Worm (Caenorhabditis elegans) whole organism, L1 larva: Measurements from ENCODE around the gene F49E12.12.

Experiments used
- C04F5.9 ChIP-seq: sonication (generic microtip); optimal IDR thresholded peaks from 2 replicates; lab custom pipeline; 2016; ENCODE audit warnings: missing genetic modification characterization, missing compliant biosample characterization
- C34B4.2 ChIP-seq: sonication (generic microtip); optimal IDR thresholded peaks from 2 replicates; lab custom pipeline; 2017; ENCODE audit warnings: mild to moderate bottlenecking, missing genetic modification characterization, missing compliant biosample characterization
- F16B12.6 ChIP-seq: fragments of 150-350 bp; optimal IDR thresholded peaks from 2 replicates; lab custom pipeline; 2014; ENCODE audit warnings: missing biosample characterization, missing genetic modification characterization
- aha-1 ChIP-seq: fragments of 150-350 bp; optimal IDR thresholded peaks from 2 replicates; lab custom pipeline; 2014; ENCODE audit warnings: missing biosample characterization, missing genetic modification characterization
- ama-1 ChIP-seq: fragments of 150-350 bp; optimal IDR thresholded peaks from 2 replicates; lab custom pipeline; 2014
- blmp-1 ChIP-seq: fragments of 150-350 bp; optimal IDR thresholded peaks from 2 replicates; lab custom pipeline; 2014; ENCODE audit warnings: missing biosample characterization, missing genetic modification characterization
- ceh-90 ChIP-seq: sonication (generic microtip); optimal IDR thresholded peaks from 2 replicates; lab custom pipeline; 2016; ENCODE audit warnings: missing genetic modification characterization, missing compliant biosample characterization
- ces-1 ChIP-seq: fragments of 150-350 bp; optimal IDR thresholded peaks from 2 replicates; lab custom pipeline; 2014; ENCODE audit warnings: missing biosample characterization, missing genetic modification reagents, missing genetic modification characterization
- dpl-1 ChIP-seq, 3 experiments: fragments of 150-350 bp in 2 of 3; sonication (generic microtip) in 1 of 3; optimal IDR thresholded peaks; 2 replicates each; lab custom pipeline; 2014 to 2017; ENCODE audit warnings: missing biosample characterization in 3 of 3, missing genetic modification characterization in 3 of 3, missing genetic modification reagents in 3 of 3
- efl-1 ChIP-seq, 4 experiments: fragments of 150-350 bp; optimal IDR thresholded peaks in 3 of 4; peaks in 1 of 4; 1 replicate in 1 of 4; 2 replicates in 3 of 4; lab custom pipeline; 2014; ENCODE audit warnings: missing biosample characterization in 2 of 4, missing genetic modification characterization in 2 of 4, missing genetic modification reagents in 2 of 4
- efl-3 ChIP-seq: fragments of 200-800 bp; sonication (Bioruptor generic); optimal IDR thresholded peaks from 2 replicates; lab custom pipeline; 2018; ENCODE audit warnings: mild to moderate bottlenecking, missing genetic modification characterization, missing compliant biosample characterization
- egl-27 ChIP-seq, 2 experiments: fragments of 150-350 bp in 1 of 2; sonication (generic microtip); optimal IDR thresholded peaks; 3 replicates each; lab custom pipeline; 2017 to 2018; ENCODE audit warnings: missing biosample characterization in 2 of 2, missing genetic modification characterization in 2 of 2, missing genetic modification reagents in 2 of 2
- elt-3 ChIP-seq, 6 experiments: fragments of 150-350 bp in 1 of 6; sonication (generic microtip); optimal IDR thresholded peaks; 2 replicates each; lab custom pipeline; 2017 to 2018; ENCODE audit warnings: missing biosample characterization in 6 of 6, missing genetic modification characterization in 6 of 6, inconsistent platforms in 1 of 6
- fkh-10 ChIP-seq: sonication (generic microtip); optimal IDR thresholded peaks from 2 replicates; lab custom pipeline; 2017; ENCODE audit warnings: missing biosample characterization, missing genetic modification reagents, missing genetic modification characterization
- fkh-4 ChIP-seq: sonication (generic microtip); optimal IDR thresholded peaks from 2 replicates; lab custom pipeline; 2016; ENCODE audit warnings: missing compliant biosample characterization, missing genetic modification characterization, borderline replicate concordance
- hlh-17 ChIP-seq: fragments of 200-800 bp; sonication (Bioruptor generic); optimal IDR thresholded peaks from 2 replicates; lab custom pipeline; 2018; ENCODE audit warnings: missing genetic modification characterization, mild to moderate bottlenecking, missing compliant biosample characterization, moderate library complexity, borderline replicate concordance
- hpl-2 ChIP-seq: fragments of 150-350 bp; optimal IDR thresholded peaks from 2 replicates; lab custom pipeline; 2014; ENCODE audit warnings: missing biosample characterization, missing genetic modification reagents, missing genetic modification characterization
- irx-1 ChIP-seq: sonication (generic microtip); optimal IDR thresholded peaks from 2 replicates; lab custom pipeline; 2016; ENCODE audit warnings: missing genetic modification characterization, missing compliant biosample characterization
- isw-1 ChIP-seq: fragments of 200-800 bp; sonication (Bioruptor generic); IDR thresholded peaks from 2 replicates; pipeline ENCODE4 v1.3.6; 2022; ENCODE audit warnings: missing genetic modification characterization, missing compliant biosample characterization
- lin-13 ChIP-seq: fragments of 150-350 bp; optimal IDR thresholded peaks from 2 replicates; lab custom pipeline; 2014; ENCODE audit warnings: missing biosample characterization, missing genetic modification reagents, missing genetic modification characterization
- lin-14 ChIP-seq: fragments of 200-800 bp; sonication (Bioruptor generic); optimal IDR thresholded peaks from 2 replicates; lab custom pipeline; 2018; ENCODE audit warnings: mild to moderate bottlenecking, missing genetic modification characterization, moderate library complexity, missing compliant biosample characterization
- lir-3 ChIP-seq: sonication (generic microtip); optimal IDR thresholded peaks from 2 replicates; lab custom pipeline; 2016; ENCODE audit warnings: mild to moderate bottlenecking, missing genetic modification characterization, moderate library complexity, missing compliant biosample characterization; ENCODE audit not compliant: poor library complexity
- mdl-1 ChIP-seq, 2 experiments: fragments of 150-350 bp; optimal IDR thresholded peaks; 2 replicates each; lab custom pipeline; 2014 to 2017; ENCODE audit warnings: missing biosample characterization in 2 of 2, missing genetic modification characterization in 2 of 2, inconsistent platforms in 1 of 2
- mef-2 ChIP-seq: fragments of 150-350 bp; optimal IDR thresholded peaks from 2 replicates; lab custom pipeline; 2014; ENCODE audit warnings: missing biosample characterization, missing genetic modification characterization
- mep-1 ChIP-seq: fragments of 150-350 bp; optimal IDR thresholded peaks from 2 replicates; lab custom pipeline; 2014; ENCODE audit warnings: missing biosample characterization, missing genetic modification characterization
- nhr-12 ChIP-seq: sonication (generic microtip); optimal IDR thresholded peaks from 2 replicates; lab custom pipeline; 2017; ENCODE audit warnings: missing biosample characterization, missing genetic modification characterization
- nhr-19 ChIP-seq: fragments of 200-800 bp; sonication (Bioruptor generic); conservative IDR thresholded peaks from 2 replicates; pipeline ENCODE4 v1.3.6; 2022; ENCODE audit warnings: missing genetic modification characterization, missing compliant biosample characterization
- nhr-76 ChIP-seq: sonication (generic microtip); optimal IDR thresholded peaks from 2 replicates; lab custom pipeline; 2017; ENCODE audit warnings: missing biosample characterization, missing genetic modification characterization
- nhr-77 ChIP-seq: fragments of 150-350 bp; optimal IDR thresholded peaks from 2 replicates; lab custom pipeline; 2014; ENCODE audit warnings: missing biosample characterization, missing genetic modification characterization
- pag-3 ChIP-seq: sonication (generic microtip); optimal IDR thresholded peaks from 2 replicates; lab custom pipeline; 2017; ENCODE audit warnings: missing genetic modification characterization, mild to moderate bottlenecking, missing compliant biosample characterization, antibody characterized with exemption, borderline replicate concordance; ENCODE audit not compliant: insufficient read depth
- pax-3 ChIP-seq: fragments of 200-800 bp; sonication (Bioruptor generic); optimal IDR thresholded peaks from 2 replicates; lab custom pipeline; 2018; ENCODE audit warnings: mild to moderate bottlenecking, missing genetic modification characterization, moderate library complexity, missing compliant biosample characterization
- pqm-1 ChIP-seq: sonication (generic microtip); optimal IDR thresholded peaks from 3 replicates; lab custom pipeline; 2017; ENCODE audit warnings: missing biosample characterization, missing genetic modification characterization
- snpc-4 ChIP-seq: fragments of 150-350 bp; optimal IDR thresholded peaks from 2 replicates; lab custom pipeline; 2014; ENCODE audit warnings: missing biosample characterization, missing genetic modification characterization
- sptf-1 ChIP-seq: fragments of 150-350 bp; optimal IDR thresholded peaks from 2 replicates; lab custom pipeline; 2014; ENCODE audit warnings: missing biosample characterization, missing genetic modification characterization
- sup-37 ChIP-seq: fragments of 200-800 bp; sonication (Bioruptor generic); optimal IDR thresholded peaks from 2 replicates; lab custom pipeline; 2018; ENCODE audit warnings: mild to moderate bottlenecking, missing genetic modification characterization, missing compliant biosample characterization
- tlp-1 ChIP-seq: fragments of 150-350 bp; optimal IDR thresholded peaks from 2 replicates; lab custom pipeline; 2014; ENCODE audit warnings: missing biosample characterization, missing genetic modification characterization
- unc-30 ChIP-seq: sonication (generic microtip); optimal IDR thresholded peaks from 2 replicates; lab custom pipeline; 2017; ENCODE audit warnings: missing biosample characterization, missing genetic modification characterization
- unc-98 ChIP-seq: fragments of 200-800 bp; sonication (Bioruptor generic); IDR thresholded peaks from 2 replicates; pipeline ENCODE4 v1.3.6; 2022; ENCODE audit warnings: missing genetic modification characterization, missing compliant biosample characterization
- xbp-1 ChIP-seq: sonication (generic microtip); optimal IDR thresholded peaks from 2 replicates; lab custom pipeline; 2016; ENCODE audit warnings: missing genetic modification characterization, missing compliant biosample characterization
- ztf-11 ChIP-seq, 2 experiments: sonication (generic microtip); optimal IDR thresholded peaks; 2 replicates each; lab custom pipeline; 2016 to 2017; ENCODE audit warnings: missing genetic modification characterization in 2 of 2, missing biosample characterization in 1 of 2, missing compliant biosample characterization in 1 of 2

Gene F49E12.12

ce11 chrII:8346384-8346783 lies 34.9 kb upstream of the F49E12.12 start, which contains the start of gene eff-1:
Gene eff-1, plus strand, starts transcription at chrII:8346684.
- TF ChIP-seq efl-1 (optimal IDR thresholded peaks at IDR 0.05; lab: Kevin White, UChicago) (no peak), efl-1 (GFP tag; optimal IDR thresholded peaks at IDR 0.05 in 1 of 2; lab: Kevin White, UChicago) (peak in 1 of 2 experiments; percentile 50), unc-30 (tag; lab: Kevin White, UChicago) (no peak), ama-1 (lab: Kevin White, UChicago) (no peak), isw-1 (GFP tag; lab: Robert Waterston, UW) (no peak)
- TF ChIP-seq, all 84 proteins: peak for 1

ce11 chrII:8353288-8353687 lies 28.0 kb upstream of the F49E12.12 start:
- no peak for TF ChIP-seq blmp-1
- peak; percentile 32 for TF ChIP-seq lin-14

ce11 chrII:8354233-8354750 lies 27.0 kb upstream of the F49E12.12 start, which contains the start of gene C26D10.6:
Gene C26D10.6, minus strand, starts transcription at chrII:8354700.
- TF ChIP-seq irx-1 (tag; lab: Kevin White, UChicago): no peak
- TF ChIP-seq lin-14: peak; percentile 32
- TF ChIP-seq efl-1 (optimal IDR thresholded peaks at IDR 0.05; lab: Kevin White, UChicago): no peak
- TF ChIP-seq efl-1 (GFP tag; optimal IDR thresholded peaks at IDR 0.05 in 1 of 2; lab: Kevin White, UChicago): peak in 1 of 2 experiments; percentile 48
- peak; percentile 11 for TF ChIP-seq fkh-10 (GFP tag; lab: Kevin White, UChicago)
- no peak for TF ChIP-seq ztf-11 (tag; optimal IDR thresholded peaks at IDR 0.05; lab: Kevin White, UChicago)
- no peak for TF ChIP-seq lir-3

ce11 chrII:8358466-8358865 lies 22.8 kb upstream of the F49E12.12 start:
- TF ChIP-seq nhr-19 (GFP tag; lab: Robert Waterston, UW) (no peak), hpl-2 (GFP tag; lab: Kevin White, UChicago) (no peak), C34B4.2 (tag; lab: Kevin White, UChicago) (no peak)
- TF ChIP-seq, all 84 proteins: peak for 0

- TF ChIP-seq efl-3 (GFP tag; lab: Kevin White, UChicago) (no peak), lin-14 (peak; percentile 31), pag-3 (tag; lab: Kevin White, UChicago) (no peak)
These were observed 21.9 kb upstream of the F49E12.12 start, which contains the start of gene col-77 for ce11 chrII:8359350-8359749. Gene col-77, minus strand, starts transcription at chrII:8359381.

- no peak for TF ChIP-seq ztf-11 (tag; optimal IDR thresholded peaks at IDR 0.05; lab: Kevin White, UChicago)
- TF ChIP-seq mdl-1 (tag; optimal IDR thresholded peaks at IDR 0.05; lab: Kevin White, UChicago): no peak
- TF ChIP-seq unc-30 (tag; lab: Kevin White, UChicago): no peak
- TF ChIP-seq elt-3 (tag; optimal IDR thresholded peaks at IDR 0.05; lab: Kevin White, UChicago): no peak
- TF ChIP-seq C04F5.9: no peak
- TF ChIP-seq pax-3 (tag; lab: Kevin White, UChicago): no peak
- TF ChIP-seq hlh-17 (GFP tag; lab: Kevin White, UChicago): no peak
- no peak for TF ChIP-seq sptf-1 (tag; lab: Kevin White, UChicago)
- no peak for TF ChIP-seq sup-37
- TF ChIP-seq nhr-76 (tag; lab: Kevin White, UChicago): no peak
- no peak for TF ChIP-seq aha-1
These were observed 20.8 kb upstream of the F49E12.12 start, which contains the start of gene M195.2 for ce11 chrII:8360453-8360852. Gene M195.2, plus strand, starts transcription at chrII:8360753.

ce11 chrII:8369059-8369458 lies 12.2 kb upstream of the F49E12.12 start, which contains the start of gene amt-3:
Gene amt-3, minus strand, starts transcription at chrII:8369159.
- no peak for TF ChIP-seq snpc-4 (tag; lab: Kevin White, UChicago)
- no peak for TF ChIP-seq lir-3
- TF ChIP-seq pqm-1 (tag; lab: Kevin White, UChicago): no peak
- TF ChIP-seq mep-1: no peak
- no peak for TF ChIP-seq mef-2 (tag; lab: Kevin White, UChicago)
- no peak for TF ChIP-seq xbp-1 (tag; lab: Kevin White, UChicago)
- no peak for TF ChIP-seq unc-98
- no peak for TF ChIP-seq lin-13 (GFP tag; lab: Kevin White, UChicago)
- no peak for TF ChIP-seq ceh-90 (tag; lab: Kevin White, UChicago)
- no peak for TF ChIP-seq F16B12.6
- no peak for TF ChIP-seq sup-37
- TF ChIP-seq nhr-77 (tag; lab: Kevin White, UChicago): no peak
- no peak for TF ChIP-seq fkh-4 (tag; lab: Kevin White, UChicago)
- TF ChIP-seq nhr-12 (tag; lab: Kevin White, UChicago): no peak
- no peak for TF ChIP-seq ces-1
- TF ChIP-seq dpl-1 (GFP tag; optimal IDR thresholded peaks at IDR 0.05; lab: Kevin White, UChicago): no peak
- no peak for TF ChIP-seq tlp-1 (tag; lab: Kevin White, UChicago)
- TF ChIP-seq egl-27 (tag; optimal IDR thresholded peaks at IDR 0.05; lab: Kevin White, UChicago): no peak
